Worm (Caenorhabditis elegans): Measurements from ENCODE around the gene F26D2.3.

ce11 chrV:16429503-16429902 is 21.7 kb downstream of the F26D2.3 start, which contains the start of gene F26D2.10:
- TF ChIP-seq gmeb-1 (tag; optimal IDR thresholded peaks at IDR 0.05) (no peak), egl-27 (tag; optimal IDR thresholded peaks at IDR 0.05) (no peak), elt-1 (tag; optimal IDR thresholded peaks at IDR 0.05) (no peak), blmp-1 (tag; optimal IDR thresholded peaks at IDR 0.05; ENCODE audit: insufficient read depth) (no peak), lin-39 (tag; optimal IDR thresholded peaks at IDR 0.05) (no peak), mbf-1 (tag; optimal IDR thresholded peaks at IDR 0.05) (no peak), C34F6.9 (tag; optimal IDR thresholded peaks at IDR 0.05) (no peak), zag-1 (tag; optimal IDR thresholded peaks at IDR 0.05) (no peak), mdl-1 (tag; optimal IDR thresholded peaks at IDR 0.05) (no peak), R02D3.7 (tag; optimal IDR thresholded peaks at IDR 0.05) (no peak), elt-3 (tag; optimal IDR thresholded peaks at IDR 0.05) (no peak)

Measured in whole organism, L2 larva.